Worm (Caenorhabditis elegans): ENCODE data around the gene nekl-3.

DNA sequence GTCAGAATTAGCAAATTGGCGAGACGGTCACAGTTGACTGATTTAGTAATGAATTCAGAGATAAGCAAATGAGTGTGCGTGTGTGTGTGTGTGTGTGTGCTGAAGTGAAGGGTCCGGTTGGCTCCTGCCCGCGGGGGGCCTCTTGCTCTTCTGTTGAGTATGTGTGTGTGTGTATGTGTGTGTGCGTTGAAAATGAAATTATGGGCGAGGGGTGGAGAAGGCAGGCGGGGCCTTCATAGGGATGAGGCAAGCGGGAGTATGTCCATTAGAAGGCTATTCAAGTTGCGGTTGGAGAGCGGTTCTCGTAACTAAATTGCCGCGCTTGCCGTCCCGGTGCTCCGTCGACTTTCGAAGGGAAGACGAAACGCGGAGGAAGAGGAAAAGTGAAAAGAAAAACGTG is 16.0 kb upstream of the nekl-3 start:
- TF ChIP-seq ces-1 (GFP tag; optimal IDR thresholded peaks at IDR 0.05) = peak; percentile 98
- TF ChIP-seq M03D4.4 (tag; optimal IDR thresholded peaks at IDR 0.05) = no peak
- TF ChIP-seq lin-13 (tag; optimal IDR thresholded peaks at IDR 0.05) = no peak
- no peak for TF ChIP-seq bed-3 (GFP tag; optimal IDR thresholded peaks at IDR 0.05)
- no peak for TF ChIP-seq elt-3 (tag; optimal IDR thresholded peaks at IDR 0.05)
- TF ChIP-seq unc-62 (GFP tag; optimal IDR thresholded peaks at IDR 0.05) = no peak
- TF ChIP-seq lsy-2 (tag; optimal IDR thresholded peaks at IDR 0.05) = no peak
- TF ChIP-seq nhr-76 (tag; optimal IDR thresholded peaks at IDR 0.05) = no peak
- TF ChIP-seq mab-5 (tag; optimal IDR thresholded peaks at IDR 0.05) = no peak

Measured in whole organism, mixed stage, embryonic.